Fruit fly (Drosophila melanogaster): ENCODE results near the gene Dip-C.

The Dip-C gene

dm6 chr3R:12406235-12407196 is 7.0 kb downstream of the Dip-C start, which contains the start of gene CG5167:
TSS of gene CG5167 (plus strand) at chr3R:12406532.
- no peak for TF ChIP-seq CG10959 (GFP tag; IDR thresholded peaks at IDR 0.05)
- TF ChIP-seq Lpt (GFP tag; optimal IDR thresholded peaks at IDR 0.05): no peak
- peak; percentile 33 for TF ChIP-seq MESR4 (GFP tag; optimal IDR thresholded peaks at IDR 0.05)
- no peak for TF ChIP-seq CG5245 (GFP tag; optimal IDR thresholded peaks at IDR 0.05)
- TF ChIP-seq CG7372 (GFP tag; IDR thresholded peaks at IDR 0.05): no peak
- peak in 1 of 2 experiments; percentile 48 for TF ChIP-seq Hr51 (GFP tag; optimal IDR thresholded peaks at IDR 0.05)
- TF ChIP-seq Hsf (GFP tag; optimal IDR thresholded peaks at IDR 0.05): no peak
- no peak for TF ChIP-seq pita (GFP tag; optimal IDR thresholded peaks at IDR 0.05)
- TF ChIP-seq H15 (GFP tag; IDR thresholded peaks at IDR 0.05): no peak
- TF ChIP-seq Xrp1 (GFP tag; IDR thresholded peaks at IDR 0.05): peak; percentile 49
- peak; percentile 60 for TF ChIP-seq stwl (tag; optimal IDR thresholded peaks at IDR 0.05)
- TF ChIP-seq CG30020 (tag; optimal IDR thresholded peaks at IDR 0.05): peak; percentile 5
- no peak for TF ChIP-seq CG2875 (GFP tag; optimal IDR thresholded peaks at IDR 0.05)
- TF ChIP-seq CG4404 (GFP tag; IDR thresholded peaks at IDR 0.05): no peak
- no peak for TF ChIP-seq p53 (GFP tag; optimal IDR thresholded peaks at IDR 0.05)
- TF ChIP-seq lab (GFP tag; optimal IDR thresholded peaks at IDR 0.05): peak; percentile 54
- no peak for TF ChIP-seq Side (GFP tag; optimal IDR thresholded peaks at IDR 0.05)
- TF ChIP-seq repo (GFP tag; optimal IDR thresholded peaks at IDR 0.05): no peak
- no peak for TF ChIP-seq CG12744 (GFP tag; optimal IDR thresholded peaks at IDR 0.05)
- peak; percentile 7 for TF ChIP-seq Dip3 (GFP tag; optimal IDR thresholded peaks at IDR 0.05)
- TF ChIP-seq fru (optimal IDR thresholded peaks at IDR 0.05): no peak
- TF ChIP-seq CG4820 (GFP tag; optimal IDR thresholded peaks at IDR 0.05): peak; percentile 99
- no peak for TF ChIP-seq zfh2 (GFP tag; optimal IDR thresholded peaks at IDR 0.05)
- no peak for TF ChIP-seq TFAM (GFP tag; optimal IDR thresholded peaks at IDR 0.05)
- no peak for TF ChIP-seq CG14014 (GFP tag; IDR thresholded peaks at IDR 0.05)
- TF ChIP-seq tgo (GFP tag; IDR thresholded peaks at IDR 0.05): no peak
- TF ChIP-seq CG14441 (GFP tag; IDR thresholded peaks at IDR 0.05): no peak
- peak; percentile 43 for TF ChIP-seq CG2116 (GFP tag; optimal IDR thresholded peaks at IDR 0.05)
- TF ChIP-seq CG16815 (GFP tag; optimal IDR thresholded peaks at IDR 0.05): no peak
- TF ChIP-seq cwo (GFP tag; optimal IDR thresholded peaks at IDR 0.05): no peak
- TF ChIP-seq CG15269 (tag; optimal IDR thresholded peaks at IDR 0.05): peak; percentile 47
- 0 out of 3 replicates have a peak, but pooled peaks have one; percentile 30 for TF ChIP-seq CG34422 (GFP tag; IDR thresholded peaks at IDR 0.05)
- no peak for TF ChIP-seq Jarid2 (GFP tag; optimal IDR thresholded peaks at IDR 0.05)
- TF ChIP-seq btn (GFP tag; optimal IDR thresholded peaks at IDR 0.05): no peak
- no peak for TF ChIP-seq CG10431 (GFP tag; optimal IDR thresholded peaks at IDR 0.05)
- TF ChIP-seq CG11695 (GFP tag; IDR thresholded peaks at IDR 0.05): peak; percentile 27; the same call in 1 of the 3 replicates
- no peak for TF ChIP-seq HLH54F (GFP tag; optimal IDR thresholded peaks at IDR 0.05)
- TF ChIP-seq so (GFP tag; IDR thresholded peaks at IDR 0.05): 0 out of 3 replicates have a peak, but pooled peaks have one; percentile 21
- TF ChIP-seq peb (GFP tag; IDR thresholded peaks at IDR 0.05): no peak
- no peak for TF ChIP-seq Abd-B (GFP tag; optimal IDR thresholded peaks at IDR 0.05)
- TF ChIP-seq dysf (GFP tag; IDR thresholded peaks at IDR 0.05): 0 out of 3 replicates have a peak, but pooled peaks have one; percentile 22
- TF ChIP-seq CG4282 (GFP tag; optimal IDR thresholded peaks at IDR 0.05): peak; percentile 18
- no peak for TF ChIP-seq CG7987 (GFP tag; optimal IDR thresholded peaks at IDR 0.05)
- no peak for TF ChIP-seq fd102C (GFP tag; optimal IDR thresholded peaks at IDR 0.05)
- no peak for TF ChIP-seq CG9817 (tag; optimal IDR thresholded peaks at IDR 0.05)
- no peak for TF ChIP-seq ftz-f1 (GFP tag; optimal IDR thresholded peaks at IDR 0.05)
- TF ChIP-seq ranshi (GFP tag; IDR thresholded peaks at IDR 0.05): no peak
- TF ChIP-seq Mad (GFP tag; optimal IDR thresholded peaks at IDR 0.05): no peak
- TF ChIP-seq slou (GFP tag; optimal IDR thresholded peaks at IDR 0.05): no peak
- TF ChIP-seq CG17829 (tag; optimal IDR thresholded peaks at IDR 0.05): peak; percentile 54
